Worm (Caenorhabditis elegans) whole organism, L2 larva: Measurements from ENCODE around the gene hpo-10.

ENCODE experiments used
- ZK546.5 ChIP-seq: sonication (generic microtip); optimal IDR thresholded peaks from 2 replicates; lab custom pipeline; 2017; ENCODE audit warnings: missing biosample characterization, missing genetic modification characterization
- ama-1 ChIP-seq: fragments of 150-350 bp; optimal IDR thresholded peaks from 2 replicates; lab custom pipeline; 2018; ENCODE audit warnings: inconsistent platforms

DNA sequence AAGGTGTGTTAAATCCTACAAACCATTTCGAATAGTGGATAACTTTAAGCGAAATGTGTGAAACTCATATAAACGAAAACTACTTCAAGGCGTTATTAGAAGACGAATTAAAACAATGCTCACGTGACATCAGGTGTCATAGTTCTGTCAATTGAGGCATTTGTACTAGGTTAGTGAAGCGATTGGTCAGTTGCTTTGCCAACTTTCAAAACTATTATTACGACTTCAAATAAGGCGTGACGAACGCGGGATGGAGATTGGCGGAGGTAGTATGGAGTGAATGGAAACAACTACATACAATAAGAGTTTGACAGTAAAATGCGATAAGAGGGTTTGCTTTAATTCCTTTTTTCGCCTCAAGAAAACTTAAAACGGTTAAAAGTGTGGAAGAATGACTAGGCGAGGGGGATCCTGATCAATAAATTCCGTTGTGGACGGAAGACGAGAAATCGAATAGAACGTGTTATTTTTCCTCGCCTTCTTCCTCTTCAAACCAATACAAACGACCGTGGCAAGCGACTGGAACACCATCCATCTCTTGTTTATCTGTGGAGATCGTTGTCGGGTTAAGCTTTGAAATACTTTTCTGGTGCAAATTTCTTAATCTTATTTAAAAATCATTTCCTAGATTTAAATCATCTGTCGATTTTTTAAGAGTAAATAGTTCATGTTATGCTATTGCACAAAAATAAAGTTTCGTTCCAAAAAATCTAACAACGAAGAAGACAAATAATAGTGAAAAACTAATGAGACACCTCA, 38.3 kb upstream of the hpo-10 start:
- no peak for TF ChIP-seq ama-1 (lab: Kevin White, UChicago)
- TF ChIP-seq ZK546.5 (tag; lab: Kevin White, UChicago) = no peak
